Worm (Caenorhabditis elegans): ENCODE data around the gene F39H12.3.

DNA sequence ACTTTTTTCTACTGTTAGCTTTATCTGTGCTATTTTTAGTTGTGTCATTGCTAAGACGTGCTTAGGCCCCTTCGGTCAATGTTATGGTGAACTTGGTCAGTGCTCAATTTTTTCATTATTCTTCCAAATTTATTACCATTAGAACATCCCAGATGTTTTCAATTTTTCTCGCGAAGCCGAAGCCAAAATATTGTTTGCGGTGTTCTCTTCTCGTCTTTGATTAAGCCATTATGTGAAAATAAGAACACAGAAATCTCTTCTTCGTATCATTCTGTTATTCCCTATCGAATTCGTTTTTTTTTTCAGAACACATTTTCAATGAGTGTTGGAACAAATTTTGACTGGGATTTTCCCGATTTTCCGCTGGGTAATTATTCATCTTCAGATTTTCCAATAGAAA lies 38.8 kb downstream of the F39H12.3 start, which contains the start of gene gtr-1:
- TF ChIP-seq pes-1 (GFP tag; IDR thresholded peaks at IDR 0.05) (no peak), B0310.2 (tag; optimal IDR thresholded peaks at IDR 0.05) (no peak), aly-1 (tag; optimal IDR thresholded peaks at IDR 0.05) (no peak), ama-1 (optimal IDR thresholded peaks at IDR 0.05) (no peak), ceh-13 (GFP tag; optimal IDR thresholded peaks at IDR 0.05) (no peak), F13C5.2 (tag; optimal IDR thresholded peaks at IDR 0.05) (no peak), ceh-36 (tag; optimal IDR thresholded peaks at IDR 0.05) (no peak), tbx-37 (GFP tag; conservative IDR thresholded peaks at IDR 0.05) (no peak), hmbx-1 (tag; optimal IDR thresholded peaks at IDR 0.05) (no peak), hmg-4 (GFP tag; optimal IDR thresholded peaks at IDR 0.05) (no peak), hnd-1 (tag; optimal IDR thresholded peaks at IDR 0.05) (no peak)
